Worm (Caenorhabditis elegans): ENCODE results near the gene Y47D7A.7.

DNA sequence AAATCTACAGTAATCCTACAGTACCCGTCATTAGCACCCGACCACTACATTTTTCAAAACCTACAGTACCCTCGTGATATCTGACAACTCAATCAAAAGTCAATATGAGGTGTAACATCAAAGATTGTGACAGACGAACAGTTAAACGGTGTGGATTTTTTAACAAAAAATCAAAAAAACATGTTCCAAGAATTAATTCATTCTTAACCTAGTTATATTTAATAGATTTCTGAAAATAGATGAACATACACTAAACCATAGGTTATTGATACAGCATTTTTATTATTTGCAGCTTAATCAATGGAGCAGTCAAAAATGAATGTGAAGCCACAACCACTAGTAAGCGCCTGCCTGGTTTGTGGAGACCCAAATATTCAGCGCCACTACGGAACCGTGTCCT lies 12.1 kb downstream of the Y47D7A.7 start, which contains the start of gene nhr-118:
- TF ChIP-seq fkh-10 (GFP tag; optimal IDR thresholded peaks at IDR 0.05): no peak
- no peak for TF ChIP-seq ceh-44 (GFP tag; IDR thresholded peaks at IDR 0.05)
- TF ChIP-seq lsy-2 (tag; optimal IDR thresholded peaks at IDR 0.05): no peak
- no peak for TF ChIP-seq D1046.2 (GFP tag; IDR thresholded peaks at IDR 0.05)
- TF ChIP-seq nhr-28 (tag; optimal IDR thresholded peaks at IDR 0.05): no peak
